Fruit fly (Drosophila melanogaster) whole organism, prepupa: ENCODE data around the gene path.

ENCODE experiments used
- CG16779 ChIP-seq: fragments of 200-800 bp; sonication (Bioruptor generic); optimal IDR thresholded peaks from 3 replicates; lab custom pipeline; 2017; ENCODE audit warnings: missing biosample characterization, mild to moderate bottlenecking, missing genetic modification characterization
- Hr39 ChIP-seq: fragments of 200-800 bp; sonication (Bioruptor generic); optimal IDR thresholded peaks from 2 replicates; lab custom pipeline; 2016; ENCODE audit warnings: missing biosample characterization, missing genetic modification characterization
- eg ChIP-seq: fragments of 200-800 bp; sonication (Bioruptor generic); IDR thresholded peaks from 3 replicates; pipeline ENCODE4 v1.3.6; 2022; ENCODE audit warnings: missing biosample characterization, missing genetic modification characterization
- esn ChIP-seq: fragments of 200-800 bp; sonication (Bioruptor generic); optimal IDR thresholded peaks from 2 replicates; lab custom pipeline; 2016; ENCODE audit warnings: missing biosample characterization, mild to moderate bottlenecking, missing genetic modification characterization, moderate library complexity
- fkh ChIP-seq: fragments of 200-800 bp; sonication (Bioruptor generic); optimal IDR thresholded peaks from 3 replicates; lab custom pipeline; 2017; ENCODE audit warnings: missing biosample characterization, mild to moderate bottlenecking, missing genetic modification characterization, moderate library complexity
- topi ChIP-seq: fragments of 200-800 bp; sonication (Bioruptor generic); optimal IDR thresholded peaks from 3 replicates; lab custom pipeline; 2016; ENCODE audit warnings: missing biosample characterization, missing genetic modification characterization

dm6 chr3L:9461670-9462246, 43.4 kb downstream of the path start:
- TF ChIP-seq Hr39 (peak; percentile 50), topi (no peak), CG16779 (tag; lab: Kevin White, UChicago) (no peak), eg (GFP tag; lab: Robert Waterston, UW) (peak; percentile 62), esn (GFP tag; lab: Kevin White, UChicago) (no peak), fkh (GFP tag; lab: Kevin White, UChicago) (no peak)
